Worm (Caenorhabditis elegans): ENCODE results near the gene daf-4.

daf-4 gene

ce11 chrIII:5601999-5602398, 22.9 kb upstream of the daf-4 start (continued):
- no peak for TF ChIP-seq nhr-10 (tag; optimal IDR thresholded peaks at IDR 0.05)
- no peak for TF ChIP-seq tag-97 (GFP tag; IDR thresholded peaks at IDR 0.05)
- no peak for TF ChIP-seq daf-8 (GFP tag; IDR thresholded peaks at IDR 0.05)
- TF ChIP-seq skn-1 (tag; optimal IDR thresholded peaks at IDR 0.05) = no peak
- peak; percentile 54 for TF ChIP-seq spr-3 (GFP tag; optimal IDR thresholded peaks at IDR 0.05)
- peak; percentile 71 for TF ChIP-seq F10B5.3 (tag; optimal IDR thresholded peaks at IDR 0.05)
- peak; percentile 72 to 83; a peak in 3 of 4 replicates for TF ChIP-seq madf-5 (GFP tag; IDR thresholded peaks at IDR 0.05)
- TF ChIP-seq snpc-4 (tag; optimal IDR thresholded peaks at IDR 0.05) = no peak
- peak; percentile 82; the same call in 1 of the 2 replicates for TF ChIP-seq D1046.2 (GFP tag; IDR thresholded peaks at IDR 0.05)
- 0 out of 2 replicates have a peak, but pooled peaks have one; percentile 56 for TF ChIP-seq Y75B8A.6 (GFP tag; IDR thresholded peaks at IDR 0.05)
- no peak for TF ChIP-seq unc-62 (GFP tag; optimal IDR thresholded peaks at IDR 0.05 in 1 of 2)
- TF ChIP-seq unc-62 (tag; optimal IDR thresholded peaks at IDR 0.05) = no peak
- peak; percentile 79 for TF ChIP-seq nhr-102 (tag; optimal IDR thresholded peaks at IDR 0.05)
- peak; percentile 34 for TF ChIP-seq aly-2 (tag; optimal IDR thresholded peaks at IDR 0.05)
- peak; percentile 87 for TF ChIP-seq lin-38 (GFP tag; IDR thresholded peaks at IDR 0.05)
- TF ChIP-seq unc-130 (GFP tag; optimal IDR thresholded peaks at IDR 0.05) = peak; percentile 82
- peak; percentile 37 for TF ChIP-seq spr-1 (tag; optimal IDR thresholded peaks at IDR 0.05)
- peak; percentile 36 for TF ChIP-seq jun-1 (tag; optimal IDR thresholded peaks at IDR 0.05)

- peak; percentile 74 for TF ChIP-seq dpl-1 (GFP tag; optimal IDR thresholded peaks at IDR 0.05)
- TF ChIP-seq jun-1 (tag; optimal IDR thresholded peaks at IDR 0.05) = peak; percentile 1
- TF ChIP-seq lin-15B (tag; optimal IDR thresholded peaks at IDR 0.05) = peak; percentile 41
- peak; percentile 60 for TF ChIP-seq set-16 (GFP tag; IDR thresholded peaks at IDR 0.05)
- no peak for TF ChIP-seq lin-39 (tag; optimal IDR thresholded peaks at IDR 0.05)
- TF ChIP-seq unc-62 (GFP tag; optimal IDR thresholded peaks at IDR 0.05 in 1 of 2) = peak in 1 of 2 experiments; percentile 98
- no peak for TF ChIP-seq unc-62 (tag; optimal IDR thresholded peaks at IDR 0.05)
- TF ChIP-seq Y48G9A.11 (GFP tag; IDR thresholded peaks at IDR 0.05) = no peak
- TF ChIP-seq ZK337.2 (GFP tag; IDR thresholded peaks at IDR 0.05) = peak; percentile 22; the same call in 1 of the 2 replicates
- TF ChIP-seq D1046.2 (GFP tag; IDR thresholded peaks at IDR 0.05) = 0 out of 2 replicates have a peak, but pooled peaks have one; percentile 23
- TF ChIP-seq dve-1 (tag; optimal IDR thresholded peaks at IDR 0.05; ENCODE audit: insufficient read depth) = peak; percentile 78
- no peak for TF ChIP-seq ceh-44 (GFP tag; IDR thresholded peaks at IDR 0.05)
- no peak for TF ChIP-seq unc-39 (tag; optimal IDR thresholded peaks at IDR 0.05)
- TF ChIP-seq sdz-12 (GFP tag; optimal IDR thresholded peaks at IDR 0.05) = no peak
- TF ChIP-seq F44E2.7 (GFP tag; IDR thresholded peaks at IDR 0.05) = no peak
- TF ChIP-seq nhr-28 (tag; optimal IDR thresholded peaks at IDR 0.05) = peak; percentile 77
- TF ChIP-seq aha-1 (tag) = peak; percentile 99
- TF ChIP-seq nhr-6 (tag; optimal IDR thresholded peaks at IDR 0.05) = peak; percentile 69
- no peak for TF ChIP-seq daf-12 (tag; optimal IDR thresholded peaks at IDR 0.05)
- TF ChIP-seq pha-4 (GFP tag; IDR thresholded peaks at IDR 0.05) = no peak
- no peak for TF ChIP-seq pha-4 (tag; optimal IDR thresholded peaks at IDR 0.05)
- TF ChIP-seq ztf-7 (tag; optimal IDR thresholded peaks at IDR 0.05) = no peak
- 0 out of 2 replicates have a peak, but pooled peaks have one; percentile 26 for TF ChIP-seq vab-7 (GFP tag; IDR thresholded peaks at IDR 0.05)
- no peak for TF ChIP-seq ceh-82 (tag; optimal IDR thresholded peaks at IDR 0.05)
- peak; percentile 52 for TF ChIP-seq lin-38 (GFP tag; IDR thresholded peaks at IDR 0.05)
- TF ChIP-seq madf-9 (GFP tag; conservative IDR thresholded peaks at IDR 0.05) = 0 out of 2 replicates have a peak, but pooled peaks have one; percentile 44
- TF ChIP-seq T26A8.4 (GFP tag; IDR thresholded peaks at IDR 0.05) = peak; percentile 37; the same call in 1 of the 2 replicates
- no peak for TF ChIP-seq gei-8 (GFP tag; optimal IDR thresholded peaks at IDR 0.05)
- no peak for TF ChIP-seq daf-16 (GFP tag; optimal IDR thresholded peaks at IDR 0.05)
- TF ChIP-seq daf-16 (tag; optimal IDR thresholded peaks at IDR 0.05) = peak; percentile 62
- no peak for TF ChIP-seq spr-3 (GFP tag; optimal IDR thresholded peaks at IDR 0.05)
- TF ChIP-seq fkh-10 (GFP tag; optimal IDR thresholded peaks at IDR 0.05) = peak; percentile 83
- peak; percentile 64; the same call in 1 of the 2 replicates for TF ChIP-seq arid-1 (GFP tag; conservative IDR thresholded peaks at IDR 0.05)
- TF ChIP-seq nhr-48 (tag; optimal IDR thresholded peaks at IDR 0.05) = peak; percentile 17
- peak in 1 of 2 experiments; percentile 82 for TF ChIP-seq lsy-2 (tag; optimal IDR thresholded peaks at IDR 0.05)
- peak; percentile 76 for TF ChIP-seq mep-1 (tag; optimal IDR thresholded peaks at IDR 0.05)
- no peak for TF ChIP-seq dmd-8 (GFP tag; IDR thresholded peaks at IDR 0.05)
- peak; percentile 73 for TF ChIP-seq rbr-2 (tag; optimal IDR thresholded peaks at IDR 0.05)
Observed at ce11 chrIII:5603439-5603986, 21.4 kb upstream of the daf-4 start, which contains the start of gene madf-11. Gene madf-11, minus strand, starts transcription at chrIII:5603489.
